Worm (Caenorhabditis elegans) whole organism, L2 larva: ENCODE measurements around the gene nhr-35.
A peak's percentile ranks its signal among the peaks of the same experiment; 100 is the strongest.

Experiments
- ZK546.5 ChIP-seq: sonication (generic microtip); optimal IDR thresholded peaks from 2 replicates; lab custom pipeline; 2017; ENCODE audit warnings: missing biosample characterization, missing genetic modification characterization
- ceh-82 ChIP-seq: fragments of 150-350 bp; optimal IDR thresholded peaks from 2 replicates; lab custom pipeline; 2014; ENCODE audit warnings: missing biosample characterization, missing genetic modification characterization
- egl-27 ChIP-seq: sonication (generic microtip); optimal IDR thresholded peaks from 3 replicates; lab custom pipeline; 2017; ENCODE audit warnings: missing biosample characterization, missing genetic modification reagents, missing genetic modification characterization
- elt-1 ChIP-seq: fragments of 150-350 bp; optimal IDR thresholded peaks from 2 replicates; lab custom pipeline; 2014; ENCODE audit warnings: missing biosample characterization, missing genetic modification characterization
- elt-3 ChIP-seq: sonication (generic microtip); optimal IDR thresholded peaks from 2 replicates; lab custom pipeline; 2017; ENCODE audit warnings: missing biosample characterization, missing genetic modification characterization
- fos-1 ChIP-seq: fragments of 150-350 bp; optimal IDR thresholded peaks from 2 replicates; lab custom pipeline; 2014; ENCODE audit warnings: missing biosample characterization, missing genetic modification characterization
- nhr-12 ChIP-seq: fragments of 150-350 bp; optimal IDR thresholded peaks from 2 replicates; lab custom pipeline; 2014; ENCODE audit warnings: missing biosample characterization, missing genetic modification characterization
- nhr-6 ChIP-seq: fragments of 150-350 bp; optimal IDR thresholded peaks from 2 replicates; lab custom pipeline; 2014; ENCODE audit warnings: missing biosample characterization, missing genetic modification characterization
- skn-1 ChIP-seq: sonication (generic microtip); optimal IDR thresholded peaks from 2 replicates; lab custom pipeline; 2017; ENCODE audit warnings: missing biosample characterization, missing genetic modification characterization
- snpc-4 ChIP-seq: fragments of 150-350 bp; optimal IDR thresholded peaks from 2 replicates; lab custom pipeline; 2014; ENCODE audit warnings: missing biosample characterization, missing genetic modification characterization
- zag-1 ChIP-seq: fragments of 150-350 bp; optimal IDR thresholded peaks from 2 replicates; lab custom pipeline; 2014; ENCODE audit warnings: missing biosample characterization, missing genetic modification characterization
- ztf-1 ChIP-seq: fragments of 200-800 bp; sonication (Bioruptor generic); conservative IDR thresholded peaks from 2 replicates; pipeline ENCODE4 v1.3.6; 2022; ENCODE audit warnings: missing genetic modification characterization, missing compliant biosample characterization
- ztf-11 ChIP-seq: sonication (generic microtip); optimal IDR thresholded peaks from 2 replicates; lab custom pipeline; 2017; ENCODE audit warnings: missing biosample characterization, missing genetic modification characterization
- ztf-4 ChIP-seq: fragments of 150-350 bp; optimal IDR thresholded peaks from 2 replicates; lab custom pipeline; 2014; ENCODE audit warnings: missing biosample characterization, missing genetic modification characterization

DNA sequence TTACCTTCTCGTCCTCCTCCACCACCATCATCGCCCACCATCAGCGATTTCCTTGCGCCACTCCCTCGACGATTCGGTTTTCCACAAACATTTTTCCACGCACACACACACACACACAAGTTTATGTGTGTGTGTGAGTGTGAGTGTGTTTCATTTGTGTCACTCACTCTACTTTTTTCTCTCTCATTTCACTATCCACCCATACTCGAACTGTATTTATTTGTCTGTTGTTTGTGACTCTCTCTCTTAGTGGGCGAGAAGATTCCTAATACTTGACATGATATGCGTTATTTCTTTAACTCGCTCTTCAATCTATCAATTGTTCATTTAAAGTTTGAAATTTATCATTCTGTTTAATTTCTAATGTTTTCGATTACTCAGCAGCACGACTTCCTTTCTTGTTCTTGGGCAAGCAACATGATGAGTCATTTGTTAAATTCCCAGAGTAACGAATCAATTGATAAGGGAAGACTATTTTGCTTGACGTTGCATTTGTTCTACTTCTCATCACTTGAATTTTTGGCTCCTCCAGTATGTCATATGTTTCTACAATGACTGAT is 25.3 kb upstream of the nhr-35 start:
- TF ChIP-seq ztf-1 (GFP tag; lab: Robert Waterston, UW) (no peak), fos-1 (tag; lab: Kevin White, UChicago) (peak; percentile 59), elt-3 (tag; lab: Kevin White, UChicago) (no peak), nhr-6 (tag; lab: Kevin White, UChicago) (no peak), elt-1 (tag; lab: Kevin White, UChicago) (no peak), ceh-82 (no peak), nhr-12 (tag; lab: Kevin White, UChicago) (no peak), ztf-11 (tag; lab: Kevin White, UChicago) (no peak), snpc-4 (tag; lab: Kevin White, UChicago) (no peak), skn-1 (tag; lab: Kevin White, UChicago) (no peak), zag-1 (no peak), ztf-4 (tag; lab: Kevin White, UChicago) (no peak), ZK546.5 (tag; lab: Kevin White, UChicago) (no peak), egl-27 (no peak)
